Fruit fly (Drosophila melanogaster): ENCODE measurements around the gene osa.

- peak; percentile 69 to 84 for TF ChIP-seq CTCF (optimal IDR thresholded peaks at IDR 0.05)
- no peak for TF ChIP-seq CG8478 (optimal IDR thresholded peaks at IDR 0.05)
These were observed 24.4 kb upstream of the osa start for dm6 chr3R:17742542-17742941.
